Worm (Caenorhabditis elegans) whole organism, young adult: ENCODE results near the gene C36C5.12.

Source experiments
- B0019.2 ChIP-seq: fragments of 200-800 bp; sonication (Bioruptor generic); conservative IDR thresholded peaks from 2 replicates; pipeline ENCODE4 v1.3.6; 2022; ENCODE audit warnings: missing genetic modification reagents, missing genetic modification characterization, missing compliant biosample characterization
- C17E4.6 ChIP-seq: fragments of 200-800 bp; sonication (Bioruptor generic); IDR thresholded peaks from 2 replicates; pipeline ENCODE4 v1.3.6; 2022; ENCODE audit warnings: missing genetic modification reagents, missing genetic modification characterization, missing compliant biosample characterization
- D2030.7 ChIP-seq: fragments of 200-800 bp; sonication (Bioruptor generic); IDR thresholded peaks from 2 replicates; pipeline ENCODE4 v1.3.6; 2022; ENCODE audit warnings: missing genetic modification reagents, missing genetic modification characterization, missing compliant biosample characterization
- F23B12.7 ChIP-seq: sonication (generic microtip); optimal IDR thresholded peaks from 2 replicates; lab custom pipeline; 2017; ENCODE audit warnings: missing genetic modification characterization, mild to moderate bottlenecking, missing compliant biosample characterization, antibody characterized with exemption, moderate library complexity; ENCODE audit not compliant: insufficient read depth
- F55B11.4 ChIP-seq: sonication (generic microtip); optimal IDR thresholded peaks from 2 replicates; lab custom pipeline; 2016; ENCODE audit warnings: missing compliant biosample characterization, missing genetic modification characterization, borderline replicate concordance; ENCODE audit not compliant: insufficient read depth
- F57C9.4 ChIP-seq: sonication (generic microtip); optimal IDR thresholded peaks from 2 replicates; lab custom pipeline; 2017; ENCODE audit warnings: mild to moderate bottlenecking, missing genetic modification characterization, missing compliant biosample characterization
- Y95B8A.8 ChIP-seq: fragments of 200-800 bp; sonication (Bioruptor generic); IDR thresholded peaks from 2 replicates; pipeline ENCODE4 v1.3.6; 2022; ENCODE audit warnings: missing genetic modification reagents, missing genetic modification characterization, missing compliant biosample characterization
- ama-1 ChIP-seq, 3 experiments: fragments of 150-350 bp in 1 of 3; sonication (generic microtip) in 2 of 3; optimal IDR thresholded peaks; 2 replicates each; lab custom pipeline; 2014 to 2018; ENCODE audit warnings: missing biosample characterization in 2 of 3, missing genetic modification characterization in 2 of 3, missing genetic modification reagents in 2 of 3
- atf-7 ChIP-seq: sonication (generic microtip); optimal IDR thresholded peaks from 2 replicates; lab custom pipeline; 2017; ENCODE audit warnings: mild to moderate bottlenecking, missing genetic modification characterization, missing compliant biosample characterization
- attf-5 ChIP-seq: fragments of 200-800 bp; sonication (Bioruptor generic); optimal IDR thresholded peaks from 2 replicates; lab custom pipeline; 2018; ENCODE audit warnings: mild to moderate bottlenecking, missing genetic modification characterization, missing compliant biosample characterization
- bed-2 ChIP-seq: fragments of 200-800 bp; sonication (Bioruptor generic); IDR thresholded peaks from 2 replicates; pipeline ENCODE4 v1.3.6; 2022; ENCODE audit warnings: missing genetic modification reagents, missing genetic modification characterization, missing compliant biosample characterization
- cebp-1 ChIP-seq, 2 experiments: fragments of 200-800 bp in 1 of 2; sonication (Bioruptor generic) in 1 of 2; sonication (generic microtip) in 1 of 2; IDR thresholded peaks in 1 of 2; optimal IDR thresholded peaks in 1 of 2; 2 replicates each; pipeline versions ENCODE4 v1.3.6 to Lab custom; 2017 to 2022; ENCODE audit warnings: missing compliant biosample characterization in 2 of 2, missing genetic modification characterization in 2 of 2, mild to moderate bottlenecking in 1 of 2, missing genetic modification reagents in 1 of 2, moderate library complexity in 1 of 2
- ceh-27 ChIP-seq: fragments of 200-800 bp; sonication (Bioruptor generic); optimal IDR thresholded peaks from 2 replicates; lab custom pipeline; 2018; ENCODE audit warnings: mild to moderate bottlenecking, missing genetic modification characterization, moderate library complexity, missing compliant biosample characterization
- ceh-40 ChIP-seq: fragments of 200-800 bp; sonication (Bioruptor generic); IDR thresholded peaks from 2 replicates; pipeline ENCODE4 v1.3.6; 2022; ENCODE audit warnings: missing genetic modification characterization, missing compliant biosample characterization
- ceh-91 ChIP-seq: fragments of 200-800 bp; sonication (Bioruptor generic); IDR thresholded peaks from 2 replicates; pipeline ENCODE4 v1.3.6; 2022; ENCODE audit warnings: missing genetic modification reagents, missing genetic modification characterization, missing compliant biosample characterization
- dox-1 ChIP-seq: fragments of 200-800 bp; sonication (Bioruptor generic); IDR thresholded peaks from 2 replicates; pipeline ENCODE4 v1.3.6; 2022; ENCODE audit warnings: missing genetic modification reagents, missing genetic modification characterization, missing compliant biosample characterization
- egl-44 ChIP-seq: fragments of 200-800 bp; sonication (Bioruptor generic); IDR thresholded peaks from 2 replicates; pipeline ENCODE4 v1.3.6; 2022; ENCODE audit warnings: missing genetic modification reagents, missing genetic modification characterization, missing compliant biosample characterization
- fkh-3 ChIP-seq: sonication (generic microtip); optimal IDR thresholded peaks from 2 replicates; lab custom pipeline; 2016; ENCODE audit warnings: mild to moderate bottlenecking, missing genetic modification characterization, missing compliant biosample characterization
- him-1 ChIP-seq: sonication (generic microtip); optimal IDR thresholded peaks from 2 replicates; lab custom pipeline; 2016; ENCODE audit warnings: missing genotype, missing genetic modification reagents, missing genetic modification characterization, missing compliant biosample characterization
- hlh-26 ChIP-seq: fragments of 200-800 bp; sonication (Bioruptor generic); conservative IDR thresholded peaks from 2 replicates; pipeline ENCODE4 v1.3.6; 2022; ENCODE audit warnings: missing genetic modification reagents, missing genetic modification characterization, missing compliant biosample characterization
- hmg-1.2 ChIP-seq: fragments of 200-800 bp; sonication (Bioruptor generic); IDR thresholded peaks from 2 replicates; pipeline ENCODE4 v1.3.6; 2022; ENCODE audit warnings: missing genetic modification reagents, missing genetic modification characterization, missing compliant biosample characterization
- hmg-20 ChIP-seq: fragments of 200-800 bp; sonication (Bioruptor generic); IDR thresholded peaks from 2 replicates; pipeline ENCODE4 v1.3.6; 2022; ENCODE audit warnings: missing genetic modification reagents, missing genetic modification characterization, missing compliant biosample characterization
- hrde-1 ChIP-seq: sonication (generic microtip); optimal IDR thresholded peaks from 2 replicates; lab custom pipeline; 2016; ENCODE audit warnings: missing genetic modification characterization, mild to moderate bottlenecking, missing compliant biosample characterization, moderate library complexity, missing genotype, missing genetic modification reagents, borderline replicate concordance
- lag-1 ChIP-seq: fragments of 200-800 bp; sonication (Bioruptor generic); IDR thresholded peaks from 2 replicates; pipeline ENCODE4 v1.3.6; 2022; ENCODE audit warnings: missing genetic modification reagents, missing genetic modification characterization, missing compliant biosample characterization
- let-607 ChIP-seq, 2 experiments: fragments of 200-800 bp in 1 of 2; sonication (Bioruptor generic) in 1 of 2; sonication (generic microtip) in 1 of 2; optimal IDR thresholded peaks; 2 replicates each; lab custom pipeline; 2016 to 2018; ENCODE audit warnings: mild to moderate bottlenecking in 2 of 2, missing compliant biosample characterization in 2 of 2, missing genetic modification characterization in 2 of 2, moderate library complexity in 2 of 2, missing genotype in 1 of 2
- lin-35 ChIP-seq, 3 experiments: fragments of 150-350 bp in 2 of 3; sonication (generic microtip) in 1 of 3; optimal IDR thresholded peaks; 2 replicates each; lab custom pipeline; 2014 to 2018; ENCODE audit warnings: missing biosample characterization in 3 of 3, missing genetic modification characterization in 3 of 3, missing genetic modification reagents in 3 of 3
- lin-54 ChIP-seq: fragments of 200-800 bp; sonication (Bioruptor generic); optimal IDR thresholded peaks from 2 replicates; lab custom pipeline; 2018; ENCODE audit warnings: mild to moderate bottlenecking, missing genetic modification characterization, missing compliant biosample characterization
- lsy-27 ChIP-seq: sonication (generic microtip); optimal IDR thresholded peaks from 2 replicates; lab custom pipeline; 2017; ENCODE audit warnings: missing genetic modification characterization, mild to moderate bottlenecking, missing compliant biosample characterization, antibody characterized with exemption, missing genotype, borderline replicate concordance; ENCODE audit not compliant: insufficient read depth
- madf-10 ChIP-seq: sonication (generic microtip); optimal IDR thresholded peaks from 2 replicates; lab custom pipeline; 2016; ENCODE audit warnings: mild to moderate bottlenecking, missing genetic modification characterization, missing compliant biosample characterization
- madf-6 ChIP-seq: fragments of 200-800 bp; sonication (Bioruptor generic); IDR thresholded peaks from 2 replicates; pipeline ENCODE4 v1.3.6; 2022; ENCODE audit warnings: missing genetic modification reagents, missing genetic modification characterization, missing compliant biosample characterization
- madf-8 ChIP-seq: fragments of 200-800 bp; sonication (Bioruptor generic); conservative IDR thresholded peaks from 2 replicates; pipeline ENCODE4 v1.3.6; 2022; ENCODE audit warnings: missing genetic modification reagents, missing genetic modification characterization, missing compliant biosample characterization
- mcd-1 ChIP-seq: fragments of 200-800 bp; sonication (Bioruptor generic); IDR thresholded peaks from 2 replicates; pipeline ENCODE4 v1.3.6; 2022; ENCODE audit warnings: missing genetic modification reagents, missing genetic modification characterization, missing compliant biosample characterization
- mel-28 ChIP-seq: sonication (generic microtip); optimal IDR thresholded peaks from 2 replicates; lab custom pipeline; 2016; ENCODE audit warnings: borderline replicate concordance, mild to moderate bottlenecking, missing genetic modification characterization, missing compliant biosample characterization
- nfyb-1 ChIP-seq: fragments of 200-800 bp; sonication (Bioruptor generic); IDR thresholded peaks from 2 replicates; pipeline ENCODE4 v1.3.6; 2022; ENCODE audit warnings: missing genetic modification reagents, missing genetic modification characterization, missing compliant biosample characterization
- rcor-1 ChIP-seq: fragments of 200-800 bp; sonication (Bioruptor generic); IDR thresholded peaks from 2 replicates; pipeline ENCODE4 v1.3.6; 2022; ENCODE audit warnings: missing genetic modification reagents, missing genetic modification characterization, missing compliant biosample characterization
- snpc-1.1 ChIP-seq: sonication (generic microtip); optimal IDR thresholded peaks from 2 replicates; lab custom pipeline; 2017; ENCODE audit warnings: missing genetic modification characterization, mild to moderate bottlenecking, missing compliant biosample characterization, antibody characterized with exemption, moderate library complexity, missing genotype, missing genetic modification reagents; ENCODE audit not compliant: insufficient read depth
- snpc-1.3 ChIP-seq: sonication (generic microtip); optimal IDR thresholded peaks from 2 replicates; lab custom pipeline; 2017; ENCODE audit warnings: missing genetic modification characterization, mild to moderate bottlenecking, missing compliant biosample characterization, antibody characterized with exemption, moderate library complexity, missing genotype, missing genetic modification reagents; ENCODE audit not compliant: insufficient read depth
- tbp1 ChIP-seq: fragments of 200-800 bp; sonication (Bioruptor generic); optimal IDR thresholded peaks from 2 replicates; lab custom pipeline; 2018; ENCODE audit warnings: mild to moderate bottlenecking, missing genetic modification characterization, missing compliant biosample characterization
- tlf-1 ChIP-seq: fragments of 200-800 bp; sonication (Bioruptor generic); optimal IDR thresholded peaks from 2 replicates; lab custom pipeline; 2018; ENCODE audit warnings: mild to moderate bottlenecking, missing genetic modification characterization, missing compliant biosample characterization
- unc-130 ChIP-seq: sonication (generic microtip); optimal IDR thresholded peaks from 2 replicates; lab custom pipeline; 2016; ENCODE audit warnings: missing genetic modification reagents, missing genetic modification characterization, missing compliant biosample characterization
- xnd-1 ChIP-seq: sonication (generic microtip); optimal IDR thresholded peaks from 2 replicates; lab custom pipeline; 2016; ENCODE audit warnings: missing genotype, missing genetic modification reagents, missing genetic modification characterization, missing compliant biosample characterization
- ztf-28 ChIP-seq: fragments of 200-800 bp; sonication (Bioruptor generic); IDR thresholded peaks from 2 replicates; pipeline ENCODE4 v1.3.6; 2022; ENCODE audit warnings: missing genetic modification reagents, missing genetic modification characterization, missing compliant biosample characterization

The C36C5.12 gene

ce11 chrV:3159252-3159651 is at the start of gene C36C5.12:
TSS of gene C36C5.12 (minus strand) at chrV:3159352.
- TF ChIP-seq cebp-1 (GFP tag; IDR thresholded peaks at IDR 0.05; lab: Robert Waterston, UW) (no peak), cebp-1 (tag; optimal IDR thresholded peaks at IDR 0.05; lab: Kevin White, UChicago) (no peak), F23B12.7 (no peak)
- TF ChIP-seq, all 124 proteins: peak for 0

ce11 chrV:3208940-3209339 is 49.8 kb upstream of the C36C5.12 start:
- no peak for TF ChIP-seq him-1 (tag; lab: Kevin White, UChicago)
- 0 out of 2 replicates have a peak, but pooled peaks have one; percentile 9 for TF ChIP-seq hmg-1.2 (GFP tag; lab: Robert Waterston, UW)

- TF ChIP-seq fkh-3 (tag; lab: Kevin White, UChicago): no peak
- TF ChIP-seq F55B11.4 (tag; lab: Kevin White, UChicago): no peak
- TF ChIP-seq xnd-1 (tag; lab: Kevin White, UChicago): peak; percentile 98
- TF ChIP-seq B0019.2 (GFP tag; lab: Robert Waterston, UW): no peak
- TF ChIP-seq ceh-91 (GFP tag; lab: Robert Waterston, UW): peak; percentile 68; the same call in 1 of the 2 replicates
- no peak for TF ChIP-seq attf-5
- TF ChIP-seq lin-54 (GFP tag; lab: Kevin White, UChicago): peak; percentile 52
- TF ChIP-seq rcor-1 (GFP tag; lab: Robert Waterston, UW): no peak
- TF ChIP-seq lag-1: no peak
- peak; percentile 48; the same call in 1 of the 2 replicates for TF ChIP-seq dox-1
- no peak for TF ChIP-seq egl-44
- TF ChIP-seq ceh-40 (GFP tag; lab: Robert Waterston, UW): no peak
- no peak for TF ChIP-seq tlf-1 (GFP tag; lab: Kevin White, UChicago)
- TF ChIP-seq hrde-1: no peak
- TF ChIP-seq madf-6 (GFP tag; lab: Robert Waterston, UW): peak; percentile 97
- TF ChIP-seq mcd-1 (GFP tag; lab: Robert Waterston, UW): peak; percentile 47; the same call in 1 of the 2 replicates
- TF ChIP-seq tbp1 (GFP tag; lab: Kevin White, UChicago): peak; percentile 26
- TF ChIP-seq lin-35 (GFP tag; optimal IDR thresholded peaks at IDR 0.05; lab: Kevin White, UChicago): peak in 1 of 3 experiments; percentile 33
- no peak for TF ChIP-seq ztf-28 (GFP tag; lab: Robert Waterston, UW)
- TF ChIP-seq snpc-1.1 (tag; lab: Kevin White, UChicago): peak; percentile 53
- TF ChIP-seq atf-7 (tag; lab: Kevin White, UChicago): no peak
- no peak for TF ChIP-seq snpc-1.3 (tag; lab: Kevin White, UChicago)
- TF ChIP-seq bed-2 (GFP tag; lab: Robert Waterston, UW): no peak
- peak; percentile 82 for TF ChIP-seq D2030.7
- TF ChIP-seq hlh-26 (GFP tag; lab: Robert Waterston, UW): no peak
- TF ChIP-seq unc-130 (GFP tag; lab: Kevin White, UChicago): no peak
- TF ChIP-seq ama-1 (optimal IDR thresholded peaks at IDR 0.05; lab: Kevin White, UChicago): no peak
- no peak for TF ChIP-seq ama-1 (GFP tag; optimal IDR thresholded peaks at IDR 0.05; lab: Kevin White, UChicago)
- no peak for TF ChIP-seq hmg-20 (GFP tag; lab: Robert Waterston, UW)
- TF ChIP-seq Y95B8A.8 (GFP tag; lab: Robert Waterston, UW): no peak
- TF ChIP-seq lsy-27 (tag; lab: Kevin White, UChicago): no peak
- TF ChIP-seq F57C9.4 (tag; lab: Kevin White, UChicago): no peak
- peak; percentile 91 for TF ChIP-seq madf-8
- TF ChIP-seq ceh-27 (GFP tag; lab: Kevin White, UChicago): no peak
- TF ChIP-seq nfyb-1 (GFP tag; lab: Robert Waterston, UW): no peak
- TF ChIP-seq hmg-1.2 (GFP tag; lab: Robert Waterston, UW): 0 out of 2 replicates have a peak, but pooled peaks have one; percentile 12
- TF ChIP-seq C17E4.6 (GFP tag; lab: Robert Waterston, UW): no peak
- TF ChIP-seq let-607 (tag; optimal IDR thresholded peaks at IDR 0.05; lab: Kevin White, UChicago): no peak
- TF ChIP-seq mel-28 (tag; lab: Kevin White, UChicago): no peak
- TF ChIP-seq madf-10 (tag; lab: Kevin White, UChicago): no peak
These were observed 45.3 kb upstream of the C36C5.12 start for ce11 chrV:3204433-3204832.
